Fruit fly (Drosophila melanogaster) whole organism, embryonic: ENCODE data around the gene Awh.

Experiments used
- Atf-2 ChIP-seq: fragments of 200-800 bp; sonication (Bioruptor generic); optimal IDR thresholded peaks from 2 replicates; lab custom pipeline; 2016; ENCODE audit warnings: missing biosample characterization, missing genetic modification characterization
- Blimp-1 ChIP-seq: fragments of 200-800 bp; sonication (Bioruptor generic); optimal IDR thresholded peaks from 3 replicates; lab custom pipeline; 2018; ENCODE audit warnings: missing biosample characterization, missing genetic modification characterization, mild to moderate bottlenecking, moderate library complexity, missing genetic modification reagents
- CG10431 ChIP-seq: fragments of 200-800 bp; sonication (Bioruptor generic); optimal IDR thresholded peaks from 3 replicates; lab custom pipeline; 2018; ENCODE audit warnings: missing biosample characterization, mild to moderate bottlenecking, missing genetic modification characterization
- CG11093 ChIP-seq: fragments of 200-800 bp; sonication (Bioruptor generic); IDR thresholded peaks from 3 replicates; pipeline ENCODE4 v1.3.6; 2022; ENCODE audit warnings: missing biosample characterization, missing genetic modification characterization
- CG11456 ChIP-seq: fragments of 200-800 bp; sonication (Bioruptor generic); IDR thresholded peaks from 3 replicates; pipeline ENCODE4 v1.3.6; 2022; ENCODE audit warnings: missing biosample characterization, missing genetic modification characterization
- CG11695 ChIP-seq: fragments of 200-800 bp; sonication (Bioruptor generic); IDR thresholded peaks from 3 replicates; pipeline ENCODE4 v1.3.6; 2022; ENCODE audit warnings: missing biosample characterization, missing genetic modification characterization
- CG14014 ChIP-seq: fragments of 200-800 bp; sonication (Bioruptor generic); IDR thresholded peaks from 2 replicates; pipeline ENCODE4 v1.3.6; 2022; ENCODE audit warnings: missing biosample characterization, missing genetic modification characterization
- CG15514 ChIP-seq: fragments of 200-800 bp; sonication (Bioruptor generic); optimal IDR thresholded peaks from 3 replicates; lab custom pipeline; 2017; ENCODE audit warnings: missing biosample characterization, missing genetic modification characterization, mild to moderate bottlenecking, moderate library complexity, missing genetic modification reagents
- CG17186 ChIP-seq: fragments of 200-800 bp; sonication (Bioruptor generic); optimal IDR thresholded peaks from 3 replicates; lab custom pipeline; 2017; ENCODE audit warnings: missing biosample characterization, missing genetic modification reagents, missing genetic modification characterization
- CG17359 ChIP-seq: fragments of 200-800 bp; sonication (Bioruptor generic); optimal IDR thresholded peaks from 3 replicates; lab custom pipeline; 2018; ENCODE audit warnings: missing biosample characterization, mild to moderate bottlenecking, missing genetic modification characterization, moderate library complexity
- CG17912 ChIP-seq: fragments of 200-800 bp; sonication (Bioruptor generic); optimal IDR thresholded peaks from 2 replicates; lab custom pipeline; 2018; ENCODE audit warnings: missing biosample characterization, mild to moderate bottlenecking, missing genetic modification characterization
- CG1832 ChIP-seq: fragments of 200-800 bp; sonication (Bioruptor generic); optimal IDR thresholded peaks from 2 replicates; lab custom pipeline; 2017; ENCODE audit warnings: missing biosample characterization, mild to moderate bottlenecking, missing genetic modification characterization, inconsistent platforms
- CG3163 ChIP-seq: fragments of 200-800 bp; sonication (Bioruptor generic); optimal IDR thresholded peaks from 3 replicates; lab custom pipeline; 2016; ENCODE audit warnings: missing biosample characterization, missing genetic modification characterization
- CG34376 ChIP-seq: fragments of 200-800 bp; sonication (Bioruptor generic); optimal IDR thresholded peaks from 2 replicates; lab custom pipeline; 2018; ENCODE audit warnings: missing biosample characterization, mild to moderate bottlenecking, missing genetic modification characterization
- CG4617 ChIP-seq: fragments of 200-800 bp; sonication (Bioruptor generic); optimal IDR thresholded peaks from 3 replicates; lab custom pipeline; 2016; ENCODE audit warnings: missing biosample characterization, missing genetic modification characterization, borderline replicate concordance
- CG6254 ChIP-seq: fragments of 200-800 bp; sonication (Bioruptor generic); optimal IDR thresholded peaks from 3 replicates; lab custom pipeline; 2017; ENCODE audit warnings: mild to moderate bottlenecking, missing biosample characterization, missing genetic modification reagents, missing genetic modification characterization
- CG6813 ChIP-seq: fragments of 200-800 bp; sonication (Bioruptor generic); optimal IDR thresholded peaks from 2 replicates; lab custom pipeline; 2017; ENCODE audit warnings: missing biosample characterization, missing genetic modification characterization, mild to moderate bottlenecking, moderate library complexity, missing genetic modification reagents
- CG7357 ChIP-seq: fragments of 200-800 bp; sonication (Bioruptor generic); IDR thresholded peaks from 3 replicates; pipeline ENCODE4 v1.3.6; 2022; ENCODE audit warnings: missing biosample characterization, missing genetic modification characterization
- CoRest ChIP-seq: fragments of 200-800 bp; sonication (Bioruptor generic); optimal IDR thresholded peaks from 3 replicates; lab custom pipeline; 2018; ENCODE audit warnings: missing biosample characterization, mild to moderate bottlenecking, missing genetic modification characterization, moderate library complexity
- CrebB ChIP-seq: fragments of 200-800 bp; sonication (Bioruptor generic); optimal IDR thresholded peaks from 3 replicates; lab custom pipeline; 2018; ENCODE audit warnings: missing biosample characterization, mild to moderate bottlenecking, missing genetic modification characterization
- Dll ChIP-seq: fragments of 200-800 bp; sonication (Bioruptor generic); IDR thresholded peaks from 4 replicates; pipeline ENCODE4 v1.3.6; 2022; ENCODE audit warnings: missing biosample characterization, missing genetic modification characterization; ENCODE audit not compliant: partially characterized antibody
- Fer1 ChIP-seq: fragments of 200-800 bp; sonication (Bioruptor generic); optimal IDR thresholded peaks from 2 replicates; lab custom pipeline; 2017; ENCODE audit warnings: missing biosample characterization, mild to moderate bottlenecking, missing genetic modification characterization
- Hand ChIP-seq: fragments of 200-800 bp; sonication (Bioruptor generic); optimal IDR thresholded peaks from 2 replicates; lab custom pipeline; 2017; ENCODE audit warnings: mild to moderate bottlenecking, missing biosample characterization, missing genetic modification reagents, missing genetic modification characterization
- Hr51 ChIP-seq, 2 experiments: fragments of 200-800 bp; sonication (Bioruptor generic); optimal IDR thresholded peaks; 2 replicates in 1 of 2; 3 replicates in 1 of 2; lab custom pipeline; 2016 to 2018; ENCODE audit warnings: missing biosample characterization in 2 of 2, missing genetic modification characterization in 2 of 2, mild to moderate bottlenecking in 1 of 2, moderate library complexity in 1 of 2
- Neu2 ChIP-seq: fragments of 200-800 bp; sonication (Bioruptor generic); optimal IDR thresholded peaks from 3 replicates; lab custom pipeline; 2016; ENCODE audit warnings: missing biosample characterization, missing genetic modification characterization, borderline replicate concordance
- Nf-YA ChIP-seq: fragments of 200-800 bp; sonication (Bioruptor generic); IDR thresholded peaks from 2 replicates; pipeline ENCODE4 v1.3.6; 2022; ENCODE audit warnings: missing biosample characterization, missing genetic modification characterization
- PHDP ChIP-seq: fragments of 200-800 bp; sonication (Bioruptor generic); optimal IDR thresholded peaks from 3 replicates; lab custom pipeline; 2018; ENCODE audit warnings: missing biosample characterization, mild to moderate bottlenecking, missing genetic modification characterization, moderate library complexity
- Pdp1 ChIP-seq, 2 experiments: fragments of 200-800 bp; sonication (Bioruptor generic); optimal IDR thresholded peaks; 3 replicates each; lab custom pipeline; 2016; ENCODE audit warnings: missing biosample characterization in 2 of 2, missing genetic modification characterization in 2 of 2, mild to moderate bottlenecking in 1 of 2, moderate library complexity in 1 of 2
- Poxn ChIP-seq: fragments of 200-800 bp; sonication (Bioruptor generic); IDR thresholded peaks from 2 replicates; pipeline ENCODE4 v1.3.6; 2022; ENCODE audit warnings: missing biosample characterization, missing genetic modification characterization
- Sin3A ChIP-seq: fragments of >200 bp; optimal IDR thresholded peaks from 2 replicates; lab custom pipeline; 2018
- Trl ChIP-seq, 3 experiments: fragments of >200 bp in 2 of 3; fragments of 200-800 bp in 1 of 3; sonication (Bioruptor generic) in 1 of 3; optimal IDR thresholded peaks; 2 replicates in 1 of 3; 3 replicates in 2 of 3; lab custom pipeline; 2016 to 2017; ENCODE audit warnings: missing biosample characterization in 1 of 3, missing genetic modification characterization in 1 of 3
- Vsx1 ChIP-seq: fragments of 200-800 bp; sonication (Bioruptor generic); optimal IDR thresholded peaks from 2 replicates; lab custom pipeline; 2017; ENCODE audit warnings: missing biosample characterization, mild to moderate bottlenecking, missing genetic modification characterization, missing genetic modification reagents
- Xrp1 ChIP-seq: fragments of 200-800 bp; sonication (Bioruptor generic); IDR thresholded peaks from 2 replicates; pipeline ENCODE4 v1.3.6; 2022; ENCODE audit warnings: missing biosample characterization, missing genetic modification characterization
- ac ChIP-seq: fragments of 200-800 bp; sonication (Bioruptor generic); optimal IDR thresholded peaks from 3 replicates; lab custom pipeline; 2017; ENCODE audit warnings: missing biosample characterization, mild to moderate bottlenecking, missing genetic modification characterization
- aop ChIP-seq: fragments of 200-800 bp; sonication (Bioruptor generic); IDR thresholded peaks from 2 replicates; pipeline ENCODE4 v1.3.6; 2022; ENCODE audit warnings: missing biosample characterization, missing genetic modification characterization
- bowl ChIP-seq: fragments of 200-800 bp; sonication (Bioruptor generic); IDR thresholded peaks from 2 replicates; pipeline ENCODE4 v1.3.6; 2022; ENCODE audit warnings: missing biosample characterization, missing genetic modification characterization
- crol ChIP-seq: fragments of 200-800 bp; sonication (Bioruptor generic); IDR thresholded peaks from 2 replicates; pipeline ENCODE4 v1.3.6; 2022; ENCODE audit warnings: missing biosample characterization, missing genetic modification characterization
- fd102C ChIP-seq: fragments of 200-800 bp; sonication (Bioruptor generic); optimal IDR thresholded peaks from 2 replicates; lab custom pipeline; 2018; ENCODE audit warnings: missing biosample characterization, mild to moderate bottlenecking, missing genetic modification characterization, moderate library complexity
- h ChIP-seq: fragments of >200 bp; optimal IDR thresholded peaks from 2 replicates; lab custom pipeline; 2017
- her ChIP-seq: fragments of 200-800 bp; sonication (Bioruptor generic); optimal IDR thresholded peaks from 2 replicates; lab custom pipeline; 2016; ENCODE audit warnings: missing biosample characterization, missing genetic modification characterization
- inv ChIP-seq: fragments of 200-800 bp; sonication (Bioruptor generic); IDR thresholded peaks from 2 replicates; pipeline ENCODE4 v1.3.6; 2022; ENCODE audit warnings: missing biosample characterization, missing genetic modification characterization; ENCODE audit not compliant: partially characterized antibody
- klu ChIP-seq: fragments of 200-800 bp; sonication (Bioruptor generic); IDR thresholded peaks from 2 replicates; pipeline ENCODE4 v1.3.6; 2022; ENCODE audit warnings: missing biosample characterization, missing genetic modification characterization
- nerfin-2 ChIP-seq: fragments of 200-800 bp; sonication (Bioruptor generic); IDR thresholded peaks from 2 replicates; pipeline ENCODE4 v1.3.6; 2022; ENCODE audit warnings: missing biosample characterization, missing genetic modification characterization; ENCODE audit not compliant: partially characterized antibody
- nmo ChIP-seq: fragments of 200-800 bp; sonication (Bioruptor generic); optimal IDR thresholded peaks from 2 replicates; lab custom pipeline; 2018; ENCODE audit warnings: missing biosample characterization, mild to moderate bottlenecking, missing genetic modification characterization, moderate library complexity
- pfk ChIP-seq: fragments of 200-800 bp; sonication (Bioruptor generic); optimal IDR thresholded peaks from 2 replicates; lab custom pipeline; 2018; ENCODE audit warnings: missing biosample characterization, mild to moderate bottlenecking, missing genetic modification characterization, moderate library complexity
- repo ChIP-seq: fragments of 200-800 bp; sonication (Bioruptor generic); optimal IDR thresholded peaks from 2 replicates; lab custom pipeline; 2016; ENCODE audit warnings: missing biosample characterization, missing genetic modification characterization
- sqz ChIP-seq: fragments of 200-800 bp; sonication (Bioruptor generic); optimal IDR thresholded peaks from 3 replicates; lab custom pipeline; 2018; ENCODE audit warnings: missing biosample characterization, mild to moderate bottlenecking, missing genetic modification characterization
- ssp ChIP-seq: fragments of 200-800 bp; sonication (Bioruptor generic); IDR thresholded peaks from 2 replicates; pipeline ENCODE4 v1.3.6; 2022; ENCODE audit warnings: missing biosample characterization, missing genetic modification characterization
- usp ChIP-seq: fragments of >200 bp; optimal IDR thresholded peaks from 2 replicates; lab custom pipeline; 2017; ENCODE audit warnings: missing biosample characterization, missing genetic modification characterization
- wor ChIP-seq: fragments of 200-800 bp; sonication (Bioruptor generic); IDR thresholded peaks from 2 replicates; pipeline ENCODE4 v1.3.6; 2022; ENCODE audit warnings: missing biosample characterization, missing genetic modification characterization

Awh gene

DNA sequence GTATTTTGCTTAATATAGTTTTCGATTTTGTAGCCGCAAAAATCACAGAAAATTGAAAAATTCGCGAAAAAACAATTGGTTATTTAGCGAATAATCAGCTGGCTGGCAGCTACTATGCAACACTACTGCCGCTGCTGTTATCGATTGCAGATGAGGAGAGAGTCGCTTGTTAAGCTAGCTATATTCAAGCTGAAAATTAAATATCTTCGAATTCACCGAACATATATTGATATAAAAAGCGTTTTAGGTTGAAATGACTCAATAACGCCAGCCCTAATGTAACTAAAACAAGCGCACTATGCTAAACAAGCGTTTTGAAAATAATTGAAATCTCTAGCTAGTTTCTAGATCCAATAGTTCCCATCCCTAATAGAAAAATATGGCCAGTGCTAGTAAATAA is 39.7 kb upstream of the Awh start, which contains the start of the genes CG32264, ntc and IntS10 (continued):
- TF ChIP-seq her (peak; percentile 75), CG34376 (GFP tag; lab: Kevin White, UChicago) (peak; percentile 68), PHDP (tag; lab: Kevin White, UChicago) (peak; percentile 66), CG1832 (GFP tag; lab: Kevin White, UChicago) (no peak), bowl (GFP tag; lab: Robert Waterston, UW) (no peak), Blimp-1 (no peak), ssp (GFP tag; lab: Robert Waterston, UW) (peak; percentile 32), inv (GFP tag; lab: Robert Waterston, UW) (no peak; the same call in 1 of the 2 replicates), pfk (GFP tag; lab: Kevin White, UChicago) (no peak), Xrp1 (GFP tag; lab: Robert Waterston, UW) (0 out of 2 replicates have a peak, but pooled peaks have one; percentile 51), CG7357 (no peak), repo (GFP tag; lab: Kevin White, UChicago) (peak; percentile 62), CG6813 (GFP tag; lab: Kevin White, UChicago) (no peak), Trl (optimal IDR thresholded peaks at IDR 0.05; lab: Kevin White, UChicago) (no peak), Trl (GFP tag; optimal IDR thresholded peaks at IDR 0.05; lab: Kevin White, UChicago) (peak; percentile 78), klu (GFP tag; lab: Robert Waterston, UW) (peak; percentile 41; the same call in 1 of the 2 replicates), CG4617 (GFP tag; lab: Kevin White, UChicago) (peak; percentile 86), CG14014 (GFP tag; lab: Robert Waterston, UW) (peak; percentile 67), CG11093 (GFP tag; lab: Robert Waterston, UW) (peak; percentile 43; the same call in 1 of the 3 replicates), CG17186 (GFP tag; lab: Kevin White, UChicago) (no peak), Hand (GFP tag; lab: Kevin White, UChicago) (no peak), Vsx1 (no peak), fd102C (no peak), Atf-2 (GFP tag; lab: Kevin White, UChicago) (peak; percentile 49), crol (GFP tag; lab: Robert Waterston, UW) (no peak), aop (no peak), Pdp1 (GFP tag; optimal IDR thresholded peaks at IDR 0.05; lab: Kevin White, UChicago) (peak; percentile 76), Sin3A (lab: Kevin White, UChicago) (peak; percentile 73), Neu2 (GFP tag; lab: Kevin White, UChicago) (no peak), sqz (GFP tag; lab: Kevin White, UChicago) (no peak), Nf-YA (GFP tag; lab: Robert Waterston, UW) (no peak), CG11695 (GFP tag; lab: Robert Waterston, UW) (no peak), usp (GFP tag; lab: Kevin White, UChicago) (no peak), CG3163 (GFP tag; lab: Kevin White, UChicago) (peak; percentile 47), h (lab: Kevin White, UChicago) (no peak), ac (no peak), nerfin-2 (GFP tag; lab: Robert Waterston, UW) (no peak), nmo (GFP tag; lab: Kevin White, UChicago) (peak; percentile 86), CG6254 (peak; percentile 7), Dll (GFP tag; lab: Robert Waterston, UW) (peak; percentile 73; the same call in 3 of the 4 replicates), CG17359 (tag; lab: Kevin White, UChicago) (peak; percentile 45), CoRest (peak; percentile 85), CrebB (tag; lab: Kevin White, UChicago) (no peak), wor (GFP tag; lab: Robert Waterston, UW) (no peak), CG10431 (GFP tag; lab: Kevin White, UChicago) (peak; percentile 39), Hr51 (GFP tag; optimal IDR thresholded peaks at IDR 0.05; lab: Kevin White, UChicago) (peak in 1 of 2 experiments; percentile 73), Fer1 (peak; percentile 72), CG11456 (peak; percentile 53; the same call in 1 of the 3 replicates), CG15514 (GFP tag; lab: Kevin White, UChicago) (peak; percentile 78), Poxn (GFP tag; lab: Robert Waterston, UW) (no peak), CG17912 (peak; percentile 10)
